Worm (Caenorhabditis elegans): Measurements from ENCODE around the gene F58G1.3.

F58G1.3 gene

DNA sequence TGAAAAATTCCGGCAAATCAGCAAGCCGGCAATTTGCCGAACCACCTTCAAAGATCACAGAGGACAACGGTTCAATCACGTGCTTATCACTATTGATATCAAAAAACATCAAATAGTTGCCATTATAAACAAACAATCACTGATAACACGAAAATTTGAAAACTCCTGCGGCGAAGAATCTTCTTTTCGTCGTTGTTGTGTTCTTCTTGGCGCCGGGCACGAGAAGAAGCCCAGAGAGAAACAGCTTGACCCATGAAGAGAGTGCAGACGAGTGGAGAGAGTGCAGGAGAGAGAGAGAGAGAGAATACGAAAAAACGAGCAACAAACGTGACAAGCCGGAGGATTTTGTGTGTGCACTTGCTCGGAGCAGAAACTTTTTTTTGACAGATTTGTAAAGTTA, 49.4 kb downstream of the F58G1.3 start (continued):
- peak; percentile 84 for TF ChIP-seq F13H6.1 (tag; optimal IDR thresholded peaks at IDR 0.05)

DNA sequence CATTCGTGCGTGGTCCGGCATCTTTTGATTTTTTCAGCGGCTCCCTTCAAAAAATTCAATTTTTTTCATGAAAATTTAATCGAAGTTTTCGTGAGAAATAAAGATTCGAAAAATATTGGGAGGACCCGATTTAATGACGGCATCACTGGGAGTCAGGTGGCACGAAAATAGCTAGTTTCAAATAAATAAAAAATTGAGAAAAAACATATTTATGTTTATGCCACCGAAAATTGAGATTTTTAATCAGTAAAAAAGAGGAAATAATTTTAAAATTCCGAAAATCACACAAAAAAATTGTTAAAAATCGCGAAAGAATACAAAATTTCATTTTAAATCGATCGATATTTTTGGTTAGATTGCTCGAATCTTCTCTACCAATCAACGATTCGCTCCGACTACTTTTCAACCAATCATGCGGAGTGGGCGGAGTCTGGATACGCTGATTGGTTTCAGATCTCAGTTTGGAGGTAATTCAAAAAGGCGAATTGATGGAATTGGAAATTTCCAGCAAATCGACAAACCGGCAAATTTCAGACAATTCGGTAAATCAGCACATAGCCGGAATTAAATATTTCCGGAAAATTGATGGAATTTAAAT, 50.0 kb downstream of the F58G1.3 start, which contains the start of gene gsy-1:
gsy-1 (minus strand) TSS at position 51 of the 598 bp plus-strand sequence.
- TF ChIP-seq zag-1 (tag; optimal IDR thresholded peaks at IDR 0.05) (no peak), elt-3 (tag; optimal IDR thresholded peaks at IDR 0.05) (no peak), egl-27 (tag; optimal IDR thresholded peaks at IDR 0.05) (no peak)

All from whole organism, L2 larva.